Worm (Caenorhabditis elegans) whole organism, L2 larva: ENCODE data around the gene nasp-2.
A peak's percentile ranks its signal among the peaks of the same experiment; 100 is the strongest.

ENCODE experiments used
- ZK546.5 ChIP-seq: sonication (generic microtip); optimal IDR thresholded peaks from 2 replicates; lab custom pipeline; 2017; ENCODE audit warnings: missing biosample characterization, missing genetic modification characterization
- aly-2 ChIP-seq: fragments of 150-350 bp; optimal IDR thresholded peaks from 2 replicates; lab custom pipeline; 2014; ENCODE audit warnings: missing biosample characterization, missing genetic modification characterization
- ceh-82 ChIP-seq: fragments of 150-350 bp; optimal IDR thresholded peaks from 2 replicates; lab custom pipeline; 2014; ENCODE audit warnings: missing biosample characterization, missing genetic modification characterization
- lin-11 ChIP-seq: fragments of 150-350 bp; sonication (generic microtip); optimal IDR thresholded peaks from 2 replicates; lab custom pipeline; 2014; ENCODE audit warnings: missing biosample characterization, missing genetic modification characterization, inconsistent platforms, mixed read lengths
- lin-13 ChIP-seq: fragments of 150-350 bp; optimal IDR thresholded peaks from 2 replicates; lab custom pipeline; 2014; ENCODE audit warnings: missing biosample characterization, missing genetic modification reagents, missing genetic modification characterization
- lin-39 ChIP-seq: fragments of 150-350 bp; optimal IDR thresholded peaks from 2 replicates; lab custom pipeline; 2014; ENCODE audit warnings: missing biosample characterization, missing genetic modification reagents, missing genetic modification characterization
- mab-5 ChIP-seq: fragments of 150-350 bp; optimal IDR thresholded peaks from 2 replicates; lab custom pipeline; 2014; ENCODE audit warnings: missing biosample characterization, missing genetic modification characterization
- mdl-1 ChIP-seq, 2 experiments: fragments of 150-350 bp in 1 of 2; sonication (generic microtip) in 1 of 2; optimal IDR thresholded peaks; 2 replicates each; lab custom pipeline; 2017; ENCODE audit warnings: missing biosample characterization in 2 of 2, missing genetic modification characterization in 2 of 2
- nhr-237 ChIP-seq: fragments of 150-350 bp; optimal IDR thresholded peaks from 2 replicates; lab custom pipeline; 2014; ENCODE audit warnings: missing biosample characterization, missing genetic modification characterization
- nhr-77 ChIP-seq: fragments of 150-350 bp; optimal IDR thresholded peaks from 2 replicates; lab custom pipeline; 2014; ENCODE audit warnings: missing biosample characterization, missing genetic modification characterization
- sma-3 ChIP-seq: sonication (generic microtip); optimal IDR thresholded peaks from 2 replicates; lab custom pipeline; 2016; ENCODE audit warnings: missing genetic modification reagents, missing genetic modification characterization, missing compliant biosample characterization
- unc-39 ChIP-seq: fragments of 150-350 bp; optimal IDR thresholded peaks from 2 replicates; lab custom pipeline; 2014; ENCODE audit warnings: missing biosample characterization, missing genetic modification characterization
- unc-55 ChIP-seq: fragments of 150-350 bp; sonication (generic microtip); optimal IDR thresholded peaks from 3 replicates; lab custom pipeline; 2014; ENCODE audit warnings: missing biosample characterization, missing genetic modification reagents, missing genetic modification characterization
- unc-62 ChIP-seq: fragments of 150-350 bp; optimal IDR thresholded peaks from 2 replicates; lab custom pipeline; 2014; ENCODE audit warnings: missing biosample characterization, missing genetic modification reagents, missing genetic modification characterization

DNA sequence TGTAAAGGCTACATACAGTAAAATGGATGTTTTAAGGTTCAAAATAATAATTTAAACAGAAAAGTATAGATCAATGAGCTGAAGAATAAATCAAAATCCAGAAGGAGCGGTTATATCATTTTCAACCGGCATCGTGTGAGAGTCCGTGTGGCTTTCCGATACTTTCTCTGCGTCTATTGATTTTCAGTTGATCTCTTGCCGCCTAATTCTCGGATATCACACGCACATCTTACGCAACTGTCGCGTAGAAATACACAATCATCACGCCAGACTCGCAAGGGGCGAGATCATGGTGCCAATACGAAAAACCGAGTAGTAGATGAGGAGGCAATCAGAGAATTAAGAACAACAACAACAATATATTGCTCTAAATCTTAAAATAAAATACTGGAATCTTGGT lies 23.2 kb downstream of the nasp-2 start:
- TF ChIP-seq ZK546.5: no peak
- TF ChIP-seq mdl-1 (tag; optimal IDR thresholded peaks at IDR 0.05; lab: Kevin White, UChicago): no peak
- TF ChIP-seq unc-39: no peak
- no peak for TF ChIP-seq sma-3 (GFP tag; lab: Kevin White, UChicago)
- no peak for TF ChIP-seq unc-55 (GFP tag; lab: Kevin White, UChicago)
- no peak for TF ChIP-seq unc-62 (GFP tag; lab: Kevin White, UChicago)
- TF ChIP-seq ceh-82 (tag; lab: Kevin White, UChicago): no peak
- peak; percentile 6 for TF ChIP-seq mab-5 (tag; lab: Kevin White, UChicago)
- TF ChIP-seq aly-2 (tag; lab: Kevin White, UChicago): no peak
- no peak for TF ChIP-seq nhr-77 (tag; lab: Kevin White, UChicago)
- no peak for TF ChIP-seq lin-11
- no peak for TF ChIP-seq nhr-237 (tag; lab: Kevin White, UChicago)
- no peak for TF ChIP-seq lin-39
- TF ChIP-seq lin-13: no peak
